Fruit fly (Drosophila melanogaster): ENCODE measurements around the gene CG12170.

The CG12170 gene

dm6 chr3R:5587863-5588519 is 49.0 kb upstream of the CG12170 start, which contains the start of gene CG2926 (continued):
- TF ChIP-seq pfk (GFP tag; optimal IDR thresholded peaks at IDR 0.05) (no peak), unpg (GFP tag; optimal IDR thresholded peaks at IDR 0.05) (no peak), CG14860 (GFP tag; IDR thresholded peaks at IDR 0.05; ENCODE audit: partially characterized antibody) (peak; percentile 85), Hand (GFP tag; optimal IDR thresholded peaks at IDR 0.05) (no peak), D (optimal IDR thresholded peaks at IDR 0.05) (no peak), D (GFP tag; optimal IDR thresholded peaks at IDR 0.05) (no peak), tup (GFP tag; optimal IDR thresholded peaks at IDR 0.05) (no peak), NC2β (GFP tag; optimal IDR thresholded peaks at IDR 0.05) (peak; percentile 34), CG1233 (GFP tag; optimal IDR thresholded peaks at IDR 0.05) (peak; percentile 33), Elba2 (GFP tag; optimal IDR thresholded peaks at IDR 0.05) (peak; percentile 93), sim (GFP tag; IDR thresholded peaks at IDR 0.05) (no peak), inv (GFP tag; IDR thresholded peaks at IDR 0.05; ENCODE audit: partially characterized antibody) (peak; percentile 84), CG6272 (GFP tag; IDR thresholded peaks at IDR 0.05) (peak; percentile 62), br (optimal IDR thresholded peaks at IDR 0.05) (no peak), CG8388 (GFP tag; optimal IDR thresholded peaks at IDR 0.05) (no peak), grn (GFP tag; optimal IDR thresholded peaks at IDR 0.05) (no peak), CG8290 (GFP tag; optimal IDR thresholded peaks at IDR 0.05) (no peak), CG8290 (tag; optimal IDR thresholded peaks at IDR 0.05) (no peak), jumu (GFP tag; optimal IDR thresholded peaks at IDR 0.05) (no peak), Dfd (GFP tag; optimal IDR thresholded peaks at IDR 0.05) (no peak), z (GFP tag; IDR thresholded peaks at IDR 0.05) (no peak), CG11085 (GFP tag; IDR thresholded peaks at IDR 0.05) (peak; percentile 30; the same call in 1 of the 2 replicates), HLH54F (GFP tag; optimal IDR thresholded peaks at IDR 0.05) (peak; percentile 46), CG17829 (tag; optimal IDR thresholded peaks at IDR 0.05) (peak; percentile 57), Hr39 (optimal IDR thresholded peaks at IDR 0.05) (no peak), dimm (GFP tag; IDR thresholded peaks at IDR 0.05) (no peak), en (GFP tag; optimal IDR thresholded peaks at IDR 0.05) (no peak), Awh (GFP tag; IDR thresholded peaks at IDR 0.05) (no peak), CG5180 (GFP tag; optimal IDR thresholded peaks at IDR 0.05) (no peak), CG2129 (GFP tag; IDR thresholded peaks at IDR 0.05; ENCODE audit: partially characterized antibody) (peak; percentile 68), kay (GFP tag; optimal IDR thresholded peaks at IDR 0.05) (peak; percentile 28), CG10979 (tag; optimal IDR thresholded peaks at IDR 0.05) (no peak), CG12769 (tag; optimal IDR thresholded peaks at IDR 0.05) (no peak), fru (optimal IDR thresholded peaks at IDR 0.05) (no peak), CG1647 (GFP tag; optimal IDR thresholded peaks at IDR 0.05) (no peak), Fer2 (tag; optimal IDR thresholded peaks at IDR 0.05) (no peak), CG10321 (GFP tag; IDR thresholded peaks at IDR 0.05) (no peak), jing (GFP tag; optimal IDR thresholded peaks at IDR 0.05) (no peak), usp (GFP tag; optimal IDR thresholded peaks at IDR 0.05) (no peak), ato (GFP tag; IDR thresholded peaks at IDR 0.05; ENCODE audit: partially characterized antibody) (peak; percentile 91), Dad (GFP tag; optimal IDR thresholded peaks at IDR 0.05) (no peak), hbn (GFP tag; IDR thresholded peaks at IDR 0.05; ENCODE audit: partially characterized antibody) (peak; percentile 83), ranshi (GFP tag; IDR thresholded peaks at IDR 0.05) (no peak), Hmx (GFP tag; optimal IDR thresholded peaks at IDR 0.05) (no peak), dati (GFP tag; IDR thresholded peaks at IDR 0.05) (no peak), CG12071 (GFP tag; optimal IDR thresholded peaks at IDR 0.05) (no peak), CG3726 (GFP tag; IDR thresholded peaks at IDR 0.05) (no peak), CG4282 (GFP tag; optimal IDR thresholded peaks at IDR 0.05) (peak; percentile 15), nerfin-2 (GFP tag; IDR thresholded peaks at IDR 0.05; ENCODE audit: partially characterized antibody) (peak; percentile 59), CG10147 (GFP tag; optimal IDR thresholded peaks at IDR 0.05) (no peak), NC2α (GFP tag; optimal IDR thresholded peaks at IDR 0.05) (no peak), Taf1 (GFP tag; IDR thresholded peaks at IDR 0.05) (no peak)
